Worm (Caenorhabditis elegans): ENCODE data around the gene ccf-1.

DNA sequence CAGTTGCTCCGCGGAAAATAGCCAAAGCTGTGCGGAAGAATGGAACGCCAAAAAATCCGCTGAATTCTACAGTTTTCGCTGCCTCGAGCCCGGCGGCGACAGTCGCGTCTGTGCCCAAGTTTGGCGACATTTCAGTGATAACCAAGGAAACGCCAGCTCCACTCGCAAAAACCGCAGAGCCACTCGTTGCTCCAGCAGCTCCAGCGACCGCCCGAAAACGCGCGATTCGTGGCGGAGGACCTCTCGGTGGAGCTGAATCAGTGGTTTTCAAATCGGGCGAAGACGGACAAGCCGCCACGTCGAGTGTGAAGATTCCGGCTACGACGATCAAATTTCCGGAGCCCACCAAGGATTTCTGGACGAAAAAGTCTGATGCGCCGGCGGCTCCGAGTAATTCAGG lies 3.8 kb downstream of the ccf-1 start:
- TF ChIP-seq nhr-11 (tag; optimal IDR thresholded peaks at IDR 0.05), result no peak
- TF ChIP-seq zag-1 (tag; optimal IDR thresholded peaks at IDR 0.05), result no peak
- no peak for TF ChIP-seq unc-55 (GFP tag; optimal IDR thresholded peaks at IDR 0.05)
- TF ChIP-seq elt-3 (tag; optimal IDR thresholded peaks at IDR 0.05), result no peak
- no peak for TF ChIP-seq ceh-82 (tag; optimal IDR thresholded peaks at IDR 0.05)
- TF ChIP-seq unc-39 (tag; optimal IDR thresholded peaks at IDR 0.05), result no peak
- no peak for TF ChIP-seq lin-13 (GFP tag; optimal IDR thresholded peaks at IDR 0.05)
- no peak for TF ChIP-seq nhr-6 (tag; optimal IDR thresholded peaks at IDR 0.05)
- no peak for TF ChIP-seq ztf-1 (GFP tag; conservative IDR thresholded peaks at IDR 0.05)
- no peak for TF ChIP-seq mdl-1 (tag; optimal IDR thresholded peaks at IDR 0.05)
- no peak for TF ChIP-seq fos-1 (tag; optimal IDR thresholded peaks at IDR 0.05)
